Fruit fly (Drosophila melanogaster) whole organism, embryonic: Measurements from ENCODE around the gene CG34327.

ENCODE experiments used
- Adf1 ChIP-seq: fragments of 200-800 bp; sonication (Bioruptor generic); IDR thresholded peaks from 2 replicates; pipeline ENCODE4 v1.3.6; 2022; ENCODE audit warnings: missing biosample characterization, missing genetic modification characterization
- Bdp1 ChIP-seq: fragments of 200-800 bp; sonication (Bioruptor generic); optimal IDR thresholded peaks from 3 replicates; lab custom pipeline; 2016; ENCODE audit warnings: missing biosample characterization, missing genetic modification characterization
- Bgb ChIP-seq: fragments of 200-800 bp; sonication (Bioruptor generic); IDR thresholded peaks from 2 replicates; pipeline ENCODE4 v1.3.6; 2022; ENCODE audit warnings: missing biosample characterization, missing genetic modification characterization; ENCODE audit not compliant: partially characterized antibody
- Blimp-1 ChIP-seq: fragments of 200-800 bp; sonication (Bioruptor generic); optimal IDR thresholded peaks from 3 replicates; lab custom pipeline; 2018; ENCODE audit warnings: missing biosample characterization, missing genetic modification characterization, mild to moderate bottlenecking, moderate library complexity, missing genetic modification reagents
- CG10209 ChIP-seq: fragments of 200-800 bp; sonication (Bioruptor generic); optimal IDR thresholded peaks from 3 replicates; lab custom pipeline; 2017; ENCODE audit warnings: missing biosample characterization, mild to moderate bottlenecking, missing genetic modification characterization, missing genetic modification reagents
- CG10431 ChIP-seq: fragments of 200-800 bp; sonication (Bioruptor generic); optimal IDR thresholded peaks from 3 replicates; lab custom pipeline; 2018; ENCODE audit warnings: missing biosample characterization, mild to moderate bottlenecking, missing genetic modification characterization
- CG13296 ChIP-seq: fragments of 200-800 bp; sonication (Bioruptor generic); optimal IDR thresholded peaks from 3 replicates; lab custom pipeline; 2018; ENCODE audit warnings: missing biosample characterization, mild to moderate bottlenecking, missing genetic modification characterization
- CG14710 ChIP-seq: fragments of 200-800 bp; sonication (Bioruptor generic); optimal IDR thresholded peaks from 3 replicates; lab custom pipeline; 2019; ENCODE audit warnings: missing biosample characterization, mild to moderate bottlenecking, missing genetic modification characterization, moderate library complexity
- CG15011 ChIP-seq: fragments of 200-800 bp; sonication (Bioruptor generic); optimal IDR thresholded peaks from 3 replicates; lab custom pipeline; 2018; ENCODE audit warnings: missing biosample characterization, mild to moderate bottlenecking, missing genetic modification characterization
- CG15269 ChIP-seq: fragments of 200-800 bp; sonication (Bioruptor generic); optimal IDR thresholded peaks from 2 replicates; lab custom pipeline; 2018; ENCODE audit warnings: missing biosample characterization, mild to moderate bottlenecking, missing genetic modification characterization, moderate library complexity
- CG16779 ChIP-seq: fragments of 200-800 bp; sonication (Bioruptor generic); IDR thresholded peaks from 2 replicates; pipeline ENCODE4 v1.3.6; 2022; ENCODE audit warnings: missing biosample characterization, missing genetic modification characterization
- CG17359 ChIP-seq: fragments of 200-800 bp; sonication (Bioruptor generic); optimal IDR thresholded peaks from 3 replicates; lab custom pipeline; 2018; ENCODE audit warnings: missing biosample characterization, mild to moderate bottlenecking, missing genetic modification characterization, moderate library complexity
- CG1832 ChIP-seq: fragments of 200-800 bp; sonication (Bioruptor generic); optimal IDR thresholded peaks from 2 replicates; lab custom pipeline; 2017; ENCODE audit warnings: missing biosample characterization, mild to moderate bottlenecking, missing genetic modification characterization, inconsistent platforms
- CG32767 ChIP-seq: fragments of 200-800 bp; sonication (Bioruptor generic); IDR thresholded peaks from 2 replicates; pipeline ENCODE4 v1.3.6; 2022; ENCODE audit warnings: missing biosample characterization, missing genetic modification characterization
- CG32772 ChIP-seq: fragments of 200-800 bp; sonication (Bioruptor generic); IDR thresholded peaks from 2 replicates; pipeline ENCODE4 v1.3.6; 2022; ENCODE audit warnings: missing biosample characterization, missing genetic modification characterization
- CG3281 ChIP-seq: fragments of 200-800 bp; sonication (Bioruptor generic); optimal IDR thresholded peaks from 3 replicates; lab custom pipeline; 2017; ENCODE audit warnings: missing biosample characterization, mild to moderate bottlenecking, missing genetic modification characterization
- CG3407 ChIP-seq: fragments of 200-800 bp; sonication (Bioruptor generic); optimal IDR thresholded peaks from 2 replicates; lab custom pipeline; 2018; ENCODE audit warnings: missing biosample characterization, mild to moderate bottlenecking, missing genetic modification characterization
- CG4360 ChIP-seq: fragments of 200-800 bp; sonication (Bioruptor generic); IDR thresholded peaks from 2 replicates; pipeline ENCODE4 v1.3.6; 2022; ENCODE audit warnings: missing biosample characterization, missing genetic modification characterization
- CG6175 ChIP-seq: fragments of 200-800 bp; sonication (Bioruptor generic); IDR thresholded peaks from 3 replicates; pipeline ENCODE4 v1.3.6; 2022; ENCODE audit warnings: missing biosample characterization, missing genetic modification characterization
- CG6854 ChIP-seq: fragments of 200-800 bp; sonication (Bioruptor generic); optimal IDR thresholded peaks from 3 replicates; lab custom pipeline; 2017; ENCODE audit warnings: missing biosample characterization, mild to moderate bottlenecking, missing genetic modification characterization
- Dref ChIP-seq: fragments of 200-800 bp; sonication (Bioruptor generic); IDR thresholded peaks from 2 replicates; pipeline ENCODE4 v1.3.6; 2022; ENCODE audit warnings: missing biosample characterization, missing genetic modification characterization
- E2f2 ChIP-seq: fragments of 200-800 bp; sonication (Bioruptor generic); IDR thresholded peaks from 2 replicates; pipeline ENCODE4 v1.3.6; 2022; ENCODE audit warnings: missing biosample characterization, missing genetic modification characterization
- H15 ChIP-seq: fragments of 200-800 bp; sonication (Bioruptor generic); IDR thresholded peaks from 3 replicates; pipeline ENCODE4 v1.3.6; 2022; ENCODE audit warnings: missing biosample characterization, missing genetic modification characterization
- Hand ChIP-seq: fragments of 200-800 bp; sonication (Bioruptor generic); optimal IDR thresholded peaks from 2 replicates; lab custom pipeline; 2017; ENCODE audit warnings: mild to moderate bottlenecking, missing biosample characterization, missing genetic modification reagents, missing genetic modification characterization
- Hey ChIP-seq: fragments of 200-800 bp; sonication (Bioruptor generic); optimal IDR thresholded peaks from 3 replicates; lab custom pipeline; 2018; ENCODE audit warnings: missing biosample characterization, mild to moderate bottlenecking, missing genetic modification characterization
- Lim3 ChIP-seq: fragments of 200-800 bp; sonication (Bioruptor generic); IDR thresholded peaks from 2 replicates; pipeline ENCODE4 v1.3.6; 2022; ENCODE audit warnings: missing biosample characterization, missing genetic modification characterization
- MTF-1 ChIP-seq: fragments of 200-800 bp; sonication (Bioruptor generic); optimal IDR thresholded peaks from 2 replicates; lab custom pipeline; 2018; ENCODE audit warnings: missing biosample characterization, mild to moderate bottlenecking, missing genetic modification characterization, borderline replicate concordance
- Poxn ChIP-seq: fragments of 200-800 bp; sonication (Bioruptor generic); IDR thresholded peaks from 2 replicates; pipeline ENCODE4 v1.3.6; 2022; ENCODE audit warnings: missing biosample characterization, missing genetic modification characterization
- Stat92E ChIP-seq, 3 experiments: fragments of >200 bp in 2 of 3; fragments of 200-800 bp in 1 of 3; sonication (Bioruptor generic) in 1 of 3; optimal IDR thresholded peaks; 2 replicates each; lab custom pipeline; 2017 to 2019; ENCODE audit warnings: missing biosample characterization in 3 of 3, missing genetic modification characterization in 3 of 3, mild to moderate bottlenecking in 1 of 3, moderate library complexity in 1 of 3
- TFAM ChIP-seq: fragments of 200-800 bp; sonication (Bioruptor generic); optimal IDR thresholded peaks from 2 replicates; lab custom pipeline; 2017; ENCODE audit warnings: missing biosample characterization, missing genetic modification characterization, inconsistent platforms
- abd-A ChIP-seq: fragments of 200-800 bp; sonication (Bioruptor generic); optimal IDR thresholded peaks from 3 replicates; lab custom pipeline; 2019; ENCODE audit warnings: missing biosample characterization, mild to moderate bottlenecking, missing genetic modification characterization, moderate library complexity
- aop ChIP-seq: fragments of 200-800 bp; sonication (Bioruptor generic); IDR thresholded peaks from 2 replicates; pipeline ENCODE4 v1.3.6; 2022; ENCODE audit warnings: missing biosample characterization, missing genetic modification characterization
- ara ChIP-seq: fragments of 200-800 bp; sonication (Bioruptor generic); IDR thresholded peaks from 2 replicates; pipeline ENCODE4 v1.3.6; 2022; ENCODE audit warnings: missing biosample characterization, missing genetic modification characterization
- ase ChIP-seq: fragments of 200-800 bp; sonication (Bioruptor generic); IDR thresholded peaks from 3 replicates; pipeline ENCODE4 v1.3.6; 2022; ENCODE audit warnings: missing biosample characterization, missing genetic modification characterization
- bab2 ChIP-seq: fragments of 200-800 bp; sonication (Bioruptor generic); optimal IDR thresholded peaks from 2 replicates; lab custom pipeline; 2016; ENCODE audit warnings: missing biosample characterization, missing genetic modification characterization
- ci ChIP-seq: fragments of 200-800 bp; sonication (Bioruptor generic); IDR thresholded peaks from 3 replicates; pipeline ENCODE4 v1.3.6; 2022; ENCODE audit warnings: missing biosample characterization, missing genetic modification characterization
- crp ChIP-seq, 2 experiments: fragments of 200-800 bp; sonication (Bioruptor generic); optimal IDR thresholded peaks; 2 replicates in 1 of 2; 3 replicates in 1 of 2; lab custom pipeline; 2017; ENCODE audit warnings: missing biosample characterization in 2 of 2, missing genetic modification characterization in 2 of 2, mild to moderate bottlenecking in 1 of 2, moderate library complexity in 1 of 2
- dan ChIP-seq: fragments of 200-800 bp; sonication (Bioruptor generic); IDR thresholded peaks from 2 replicates; pipeline ENCODE4 v1.3.6; 2022; ENCODE audit warnings: missing biosample characterization, missing genetic modification characterization
- dimm ChIP-seq: fragments of 200-800 bp; sonication (Bioruptor generic); IDR thresholded peaks from 2 replicates; pipeline ENCODE4 v1.3.6; 2022; ENCODE audit warnings: missing biosample characterization, missing genetic modification characterization
- ham ChIP-seq: fragments of 200-800 bp; sonication (Bioruptor generic); IDR thresholded peaks from 2 replicates; pipeline ENCODE4 v1.3.6; 2022; ENCODE audit warnings: missing biosample characterization, missing genetic modification characterization
- insv ChIP-seq, 2 experiments: fragments of 200-800 bp; sonication (Bioruptor generic); optimal IDR thresholded peaks; 3 replicates each; lab custom pipeline; 2016 to 2018; ENCODE audit warnings: missing biosample characterization in 2 of 2, missing genetic modification characterization in 2 of 2
- kay ChIP-seq: fragments of 200-800 bp; sonication (Bioruptor generic); optimal IDR thresholded peaks from 2 replicates; lab custom pipeline; 2016; ENCODE audit warnings: missing biosample characterization, missing genetic modification characterization
- klu ChIP-seq: fragments of 200-800 bp; sonication (Bioruptor generic); IDR thresholded peaks from 2 replicates; pipeline ENCODE4 v1.3.6; 2022; ENCODE audit warnings: missing biosample characterization, missing genetic modification characterization
- oc ChIP-seq: fragments of 200-800 bp; sonication (Bioruptor generic); optimal IDR thresholded peaks from 2 replicates; lab custom pipeline; 2018; ENCODE audit warnings: missing biosample characterization, mild to moderate bottlenecking, missing genetic modification characterization, moderate library complexity
- otp ChIP-seq: fragments of 200-800 bp; sonication (Bioruptor generic); IDR thresholded peaks from 3 replicates; pipeline ENCODE4, ENCODE4 v1.3.6; 2022; ENCODE audit warnings: missing biosample characterization, missing genetic modification characterization
- prd ChIP-seq, 3 experiments: fragments of >200 bp in 2 of 3; fragments of 200-800 bp in 1 of 3; sonication (Bioruptor generic) in 1 of 3; optimal IDR thresholded peaks in 2 of 3; IDR thresholded peaks in 1 of 3; 2 replicates in 2 of 3; 3 replicates in 1 of 3; pipeline versions ENCODE4 v1.3.6 to Lab custom; 2017 to 2022; ENCODE audit warnings: missing biosample characterization in 1 of 3, missing genetic modification characterization in 1 of 3
- unc-4 ChIP-seq: fragments of 200-800 bp; sonication (Bioruptor generic); IDR thresholded peaks from 2 replicates; pipeline ENCODE4 v1.3.6; 2022; ENCODE audit warnings: missing biosample characterization, missing genetic modification characterization; ENCODE audit not compliant: partially characterized antibody
- vvl ChIP-seq: fragments of 200-800 bp; sonication (Bioruptor generic); IDR thresholded peaks from 2 replicates; pipeline ENCODE4 v1.3.6; 2022; ENCODE audit warnings: missing biosample characterization, missing genetic modification characterization
- z ChIP-seq: fragments of 200-800 bp; sonication (Bioruptor generic); IDR thresholded peaks from 3 replicates; pipeline ENCODE4 v1.3.6; 2022; ENCODE audit warnings: missing biosample characterization, missing genetic modification characterization

CG34327 gene

DNA sequence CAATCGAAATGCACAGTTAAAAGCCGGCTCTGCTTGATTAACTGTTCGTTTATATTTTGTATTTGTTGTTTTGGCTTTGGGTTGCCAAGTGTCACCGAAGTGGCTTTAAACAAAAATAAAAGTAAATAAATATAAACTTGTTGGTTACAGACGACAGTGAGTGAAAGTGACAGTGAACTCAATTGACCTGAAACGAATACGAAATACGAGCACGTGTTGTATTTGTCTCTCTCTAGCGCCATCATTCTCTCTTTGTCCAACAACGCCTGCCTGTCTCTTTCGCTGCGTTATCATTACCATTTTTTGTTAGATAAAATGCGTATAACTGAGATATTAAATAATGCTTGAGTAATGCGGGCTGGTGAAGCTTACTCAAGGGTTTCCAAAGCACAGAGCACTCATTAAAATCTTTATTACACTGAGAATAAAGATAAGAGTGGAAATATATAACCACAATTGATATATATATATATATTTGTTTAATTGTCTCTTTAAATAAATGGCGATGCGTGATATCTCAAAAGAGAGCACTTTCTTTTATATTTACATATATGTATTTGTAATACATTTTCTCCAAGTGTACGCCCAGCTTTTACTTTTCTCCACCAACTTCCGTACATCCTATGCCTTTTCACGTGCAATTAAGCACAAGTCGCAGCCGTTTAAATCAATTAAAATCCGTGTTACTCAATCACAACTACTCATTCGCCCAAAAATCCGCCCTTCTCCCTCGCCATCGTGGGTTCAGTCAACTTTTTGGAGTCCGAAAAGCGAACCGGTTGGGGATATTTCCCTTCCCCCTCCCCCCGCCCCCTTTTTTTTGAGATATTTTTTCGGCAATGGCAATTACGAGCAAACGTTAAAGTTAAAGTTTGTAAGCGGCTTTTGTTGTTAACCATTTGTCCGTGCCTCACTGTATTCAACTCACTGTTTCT is 42.1 kb downstream of the CG34327 start (continued):
- TF ChIP-seq CG10431 (GFP tag; lab: Kevin White, UChicago): no peak
- no peak for TF ChIP-seq prd (optimal IDR thresholded peaks at IDR 0.05; lab: Kevin White, UChicago)
- peak; percentile 21; the same call in 1 of the 3 replicates for TF ChIP-seq prd (GFP tag; IDR thresholded peaks at IDR 0.05; lab: Robert Waterston, UW)
- no peak for TF ChIP-seq ara (GFP tag; lab: Robert Waterston, UW)
- TF ChIP-seq ham (GFP tag; lab: Robert Waterston, UW): no peak
- TF ChIP-seq CG3281 (GFP tag; lab: Kevin White, UChicago): peak; percentile 12
- TF ChIP-seq Blimp-1 (GFP tag; lab: Kevin White, UChicago): peak; percentile 92
- TF ChIP-seq H15 (GFP tag; lab: Robert Waterston, UW): no peak
- TF ChIP-seq dimm: no peak
- TF ChIP-seq Bdp1 (GFP tag; lab: Kevin White, UChicago): no peak
- TF ChIP-seq dan (GFP tag; lab: Robert Waterston, UW): no peak
- TF ChIP-seq z (GFP tag; lab: Robert Waterston, UW): no peak
- peak; percentile 55 for TF ChIP-seq CG17359 (tag; lab: Kevin White, UChicago)
- TF ChIP-seq Adf1 (GFP tag; lab: Robert Waterston, UW): no peak
- TF ChIP-seq CG6854 (GFP tag; lab: Kevin White, UChicago): no peak
- no peak for TF ChIP-seq otp (GFP tag; lab: Robert Waterston, UW)
- no peak for TF ChIP-seq abd-A
- TF ChIP-seq Lim3 (GFP tag; lab: Robert Waterston, UW): no peak
- no peak for TF ChIP-seq CG6175 (GFP tag; lab: Robert Waterston, UW)
- no peak for TF ChIP-seq Hey
- TF ChIP-seq crp (GFP tag; optimal IDR thresholded peaks at IDR 0.05; lab: Kevin White, UChicago): no peak
- TF ChIP-seq CG32767 (GFP tag; lab: Robert Waterston, UW): no peak
- no peak for TF ChIP-seq CG32772 (GFP tag; lab: Robert Waterston, UW)
- no peak for TF ChIP-seq ci (GFP tag; lab: Robert Waterston, UW)
- TF ChIP-seq CG4360 (GFP tag; lab: Robert Waterston, UW): no peak
- TF ChIP-seq ase (GFP tag; lab: Robert Waterston, UW): no peak
- no peak for TF ChIP-seq Bgb (GFP tag; lab: Robert Waterston, UW)
- TF ChIP-seq bab2 (GFP tag; lab: Kevin White, UChicago): no peak
- TF ChIP-seq klu (GFP tag; lab: Robert Waterston, UW): no peak
- TF ChIP-seq unc-4: no peak
- no peak for TF ChIP-seq Hand
- TF ChIP-seq E2f2 (GFP tag; lab: Robert Waterston, UW): no peak
- peak; percentile 13 for TF ChIP-seq oc (tag; lab: Kevin White, UChicago)
- no peak for TF ChIP-seq Poxn
- peak; percentile 8 for TF ChIP-seq CG10209 (GFP tag; lab: Kevin White, UChicago)
- no peak for TF ChIP-seq CG1832 (GFP tag; lab: Kevin White, UChicago)
- TF ChIP-seq insv (GFP tag; optimal IDR thresholded peaks at IDR 0.05; lab: Kevin White, UChicago): no peak
- no peak for TF ChIP-seq TFAM (GFP tag; lab: Kevin White, UChicago)
- TF ChIP-seq Stat92E (GFP tag; optimal IDR thresholded peaks at IDR 0.05; lab: Kevin White, UChicago): no peak
- no peak for TF ChIP-seq CG13296 (GFP tag; lab: Kevin White, UChicago)
- no peak for TF ChIP-seq CG3407 (GFP tag; lab: Kevin White, UChicago)
- no peak for TF ChIP-seq CG16779 (GFP tag; lab: Robert Waterston, UW)
- no peak for TF ChIP-seq aop (GFP tag; lab: Robert Waterston, UW)
- peak; percentile 63 for TF ChIP-seq vvl
- no peak for TF ChIP-seq CG15011 (GFP tag; lab: Kevin White, UChicago)
- no peak for TF ChIP-seq MTF-1 (GFP tag; lab: Kevin White, UChicago)
- TF ChIP-seq Dref (GFP tag; lab: Robert Waterston, UW): no peak
- peak; percentile 1 for TF ChIP-seq CG14710 (tag; lab: Kevin White, UChicago)
- TF ChIP-seq CG15269 (tag; lab: Kevin White, UChicago): peak; percentile 16
- no peak for TF ChIP-seq kay
